Fruit fly (Drosophila melanogaster): ENCODE measurements around the gene Oat.

Oat gene

DNA sequence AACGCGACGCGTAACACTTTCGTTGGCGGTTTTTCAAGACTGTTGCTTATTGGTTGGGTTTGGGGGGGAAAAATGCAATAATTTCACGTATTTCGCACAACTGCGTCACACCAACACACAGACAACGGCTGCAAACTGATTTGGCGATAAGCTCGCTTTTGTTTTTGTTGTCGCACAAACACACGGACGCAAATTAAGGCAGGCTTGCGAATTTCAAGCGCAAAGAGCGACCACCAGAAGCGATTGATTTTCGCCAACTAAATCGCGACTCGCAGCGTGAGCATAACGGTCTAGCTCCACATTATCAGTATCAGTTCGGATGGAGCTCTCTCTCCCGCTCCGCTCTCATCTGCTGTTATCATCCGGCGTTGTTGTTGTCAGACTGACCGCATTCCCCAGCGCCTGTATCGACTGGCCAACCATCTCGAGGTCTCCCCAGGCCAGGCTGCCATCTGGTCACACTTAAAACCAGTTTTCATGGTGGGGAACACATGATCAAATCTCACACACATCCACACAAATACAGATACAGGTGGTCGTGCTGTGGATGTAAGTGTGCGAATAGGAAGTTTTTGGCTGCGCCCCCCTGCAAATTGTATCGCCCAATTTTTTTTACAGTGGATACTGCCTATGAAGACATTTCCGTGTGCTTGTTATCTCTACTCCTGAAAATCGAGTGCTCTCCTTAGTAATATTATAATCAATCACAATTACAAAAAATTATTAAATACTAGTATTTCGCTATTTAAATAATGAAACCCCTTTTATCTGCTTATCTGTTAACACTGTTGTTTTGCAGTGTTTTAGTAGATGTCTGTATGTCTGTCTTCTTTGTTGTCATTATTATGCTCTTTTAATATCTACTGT, 16.7 kb downstream of the Oat start (continued):
- TF ChIP-seq br (optimal IDR thresholded peaks at IDR 0.05) (no peak), CG33213 (GFP tag; optimal IDR thresholded peaks at IDR 0.05) (no peak), CG14710 (tag; optimal IDR thresholded peaks at IDR 0.05) (no peak), Ada2b (GFP tag; IDR thresholded peaks at IDR 0.05) (peak; percentile 79), gfzf (GFP tag; optimal IDR thresholded peaks at IDR 0.05) (peak; percentile 55), B-H1 (GFP tag; IDR thresholded peaks at IDR 0.05) (peak; percentile 32; the same call in 1 of the 3 replicates), Dad (GFP tag; optimal IDR thresholded peaks at IDR 0.05) (no peak), CG10321 (GFP tag; IDR thresholded peaks at IDR 0.05) (no peak), kah (GFP tag; optimal IDR thresholded peaks at IDR 0.05) (peak; percentile 83), CG4424 (GFP tag; optimal IDR thresholded peaks at IDR 0.05) (peak; percentile 35), Nf-YC (tag; optimal IDR thresholded peaks at IDR 0.05) (peak; percentile 58), sqz (GFP tag; optimal IDR thresholded peaks at IDR 0.05) (no peak), cwo (GFP tag; optimal IDR thresholded peaks at IDR 0.05) (peak; percentile 85), chinmo (GFP tag; IDR thresholded peaks at IDR 0.05; ENCODE audit: partially characterized antibody) (peak; percentile 82; the same call in 3 of the 4 replicates), CG3281 (GFP tag; optimal IDR thresholded peaks at IDR 0.05) (peak; percentile 77), CG12236 (GFP tag; optimal IDR thresholded peaks at IDR 0.05) (no peak), nerfin-1 (tag; optimal IDR thresholded peaks at IDR 0.05) (no peak), bigmax (GFP tag; optimal IDR thresholded peaks at IDR 0.05) (no peak), CG10654 (GFP tag; optimal IDR thresholded peaks at IDR 0.05) (peak; percentile 41), CG18262 (tag; optimal IDR thresholded peaks at IDR 0.05) (peak; percentile 16), Awh (GFP tag; IDR thresholded peaks at IDR 0.05) (0 out of 2 replicates have a peak, but pooled peaks have one; percentile 19), yki (optimal IDR thresholded peaks at IDR 0.05) (no peak), pzg (GFP tag; optimal IDR thresholded peaks at IDR 0.05) (peak; percentile 44), aop (GFP tag; IDR thresholded peaks at IDR 0.05) (no peak), CG34422 (GFP tag; IDR thresholded peaks at IDR 0.05) (peak; percentile 62; the same call in 1 of the 3 replicates), fru (optimal IDR thresholded peaks at IDR 0.05) (no peak), D19B (GFP tag; optimal IDR thresholded peaks at IDR 0.05) (peak; percentile 36), p53 (GFP tag; optimal IDR thresholded peaks at IDR 0.05) (no peak), lmd (GFP tag; IDR thresholded peaks at IDR 0.05) (peak; percentile 74), nmo (GFP tag; optimal IDR thresholded peaks at IDR 0.05) (peak; percentile 28), CG17912 (GFP tag; optimal IDR thresholded peaks at IDR 0.05) (no peak), sima (GFP tag; optimal IDR thresholded peaks at IDR 0.05) (no peak), ems (GFP tag; optimal IDR thresholded peaks at IDR 0.05) (peak; percentile 33), zf30C (GFP tag; optimal IDR thresholded peaks at IDR 0.05) (peak; percentile 40), Dek (tag; optimal IDR thresholded peaks at IDR 0.05) (peak; percentile 41), ham (GFP tag; IDR thresholded peaks at IDR 0.05) (no peak), wdn (GFP tag; IDR thresholded peaks at IDR 0.05) (peak; percentile 39; the same call in 1 of the 2 replicates), Deaf1 (tag; optimal IDR thresholded peaks at IDR 0.05) (peak; percentile 14), CG10366 (GFP tag; IDR thresholded peaks at IDR 0.05) (peak; percentile 59), ssp (GFP tag; IDR thresholded peaks at IDR 0.05) (peak; percentile 29; the same call in 1 of the 2 replicates), CG2129 (GFP tag; IDR thresholded peaks at IDR 0.05; ENCODE audit: partially characterized antibody) (no peak), Hr3 (GFP tag; optimal IDR thresholded peaks at IDR 0.05) (peak; percentile 56), chif (GFP tag; optimal IDR thresholded peaks at IDR 0.05) (no peak), CG9932 (GFP tag; IDR thresholded peaks at IDR 0.05) (peak; percentile 88), Dip3 (GFP tag; optimal IDR thresholded peaks at IDR 0.05) (peak; percentile 57), CG12104 (GFP tag; optimal IDR thresholded peaks at IDR 0.05) (no peak), Ets65A (GFP tag) (no peak), HHEX (GFP tag; optimal IDR thresholded peaks at IDR 0.05) (peak; percentile 33), Drgx (GFP tag; IDR thresholded peaks at IDR 0.05) (peak; percentile 72), seq (GFP tag; IDR thresholded peaks at IDR 0.05) (0 out of 2 replicates have a peak, but pooled peaks have one; percentile 54)

Data from whole organism, embryonic.